Fruit fly (Drosophila melanogaster): ENCODE results near the gene CG6163.

Gene CG6163

DNA sequence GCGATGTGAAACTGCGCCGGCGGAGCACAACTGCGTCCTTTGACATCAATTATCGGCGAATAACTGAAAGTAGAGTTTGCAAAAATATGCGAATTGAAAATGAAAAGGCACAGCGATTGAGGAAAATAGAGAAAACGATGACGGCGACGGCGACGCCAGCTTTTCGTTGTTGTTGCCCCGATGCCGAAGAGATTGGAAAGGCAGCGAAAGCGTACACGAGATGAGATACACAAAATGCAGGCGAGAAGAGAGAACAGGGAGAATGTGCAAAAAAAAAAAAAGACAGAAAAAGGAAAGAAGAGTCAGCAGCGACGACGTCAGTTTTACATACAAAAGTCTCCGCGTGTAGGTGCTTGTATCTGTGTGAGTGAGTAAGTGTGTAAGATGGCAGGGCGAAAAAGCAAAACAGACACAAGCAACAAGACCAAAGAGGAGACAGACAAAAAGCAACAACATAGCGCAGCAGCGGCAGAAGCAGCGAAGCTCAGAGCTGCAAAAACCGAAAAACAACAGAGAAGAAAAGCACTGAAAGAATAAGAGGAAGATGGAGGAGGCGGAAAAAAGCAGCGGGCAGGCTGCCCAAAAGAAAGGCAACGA is at the start of gene CG6163:
TSS of gene CG6163 (minus strand) at position 51 of the 597 bp plus-strand sequence.
- TF ChIP-seq CG9948 (tag; optimal IDR thresholded peaks at IDR 0.05) (no peak), D1 (tag; optimal IDR thresholded peaks at IDR 0.05) (no peak), CG34367 (tag; optimal IDR thresholded peaks at IDR 0.05) (peak; percentile 43), Pif1B (GFP tag; optimal IDR thresholded peaks at IDR 0.05) (peak; percentile 53), CG13204 (GFP tag; optimal IDR thresholded peaks at IDR 0.05) (peak; percentile 76), CG8159 (tag; optimal IDR thresholded peaks at IDR 0.05) (peak; percentile 33), Snoo (tag; optimal IDR thresholded peaks at IDR 0.05) (peak; percentile 7), CG10348 (GFP tag; IDR thresholded peaks at IDR 0.05) (no peak), Ets98B (GFP tag; IDR thresholded peaks at IDR 0.05) (peak; percentile 22; the same call in 1 of the 2 replicates), CG4496 (GFP tag; IDR thresholded peaks at IDR 0.05) (peak; percentile 61; the same call in 2 of the 3 replicates), gl (tag; optimal IDR thresholded peaks at IDR 0.05) (peak; percentile 65), CG12605 (GFP tag; IDR thresholded peaks at IDR 0.05) (peak; percentile 57; the same call in 1 of the 2 replicates), EcR (GFP tag; optimal IDR thresholded peaks at IDR 0.05) (peak; percentile 4), CG15710 (tag; optimal IDR thresholded peaks at IDR 0.05) (peak; percentile 42), CG14655 (GFP tag; optimal IDR thresholded peaks at IDR 0.05) (no peak), CG32121 (GFP tag; IDR thresholded peaks at IDR 0.05) (no peak), rn (GFP tag; IDR thresholded peaks at IDR 0.05) (no peak), CG17806 (tag; optimal IDR thresholded peaks at IDR 0.05) (peak; percentile 42), CG8301 (tag; optimal IDR thresholded peaks at IDR 0.05) (no peak), Pif1A (GFP tag; optimal IDR thresholded peaks at IDR 0.05) (peak; percentile 48), fd96Ca (GFP tag; IDR thresholded peaks at IDR 0.05) (no peak)

DNA sequence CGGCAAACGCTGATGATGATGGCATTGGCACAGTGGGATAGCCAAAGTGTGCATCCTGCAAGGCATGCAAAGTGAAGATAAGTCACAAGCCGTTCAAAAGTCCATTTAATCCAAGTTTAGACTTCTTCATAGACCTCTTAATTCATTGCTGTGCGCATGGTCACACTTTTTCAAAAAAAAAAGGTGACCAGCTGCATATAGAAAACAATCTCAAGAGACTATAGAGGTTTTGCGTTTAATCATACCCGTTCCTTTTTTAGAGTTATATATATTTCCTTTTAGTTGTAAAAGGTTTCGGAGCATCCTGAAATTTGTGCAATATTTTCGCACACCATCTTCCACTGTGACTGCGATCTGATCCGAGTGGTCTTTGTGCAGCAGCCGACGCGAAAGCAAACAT is 49.8 kb upstream of the CG6163 start:
- no peak for TF ChIP-seq EcR (GFP tag; optimal IDR thresholded peaks at IDR 0.05)
- TF ChIP-seq CG32121 (GFP tag; IDR thresholded peaks at IDR 0.05), result no peak
- TF ChIP-seq CG9948 (tag; optimal IDR thresholded peaks at IDR 0.05), result no peak
- TF ChIP-seq CG12605 (GFP tag; IDR thresholded peaks at IDR 0.05), result no peak
- TF ChIP-seq CG34367 (tag; optimal IDR thresholded peaks at IDR 0.05), result no peak
- TF ChIP-seq CG13204 (GFP tag; optimal IDR thresholded peaks at IDR 0.05), result no peak
- TF ChIP-seq CG15710 (tag; optimal IDR thresholded peaks at IDR 0.05), result peak; percentile 34
- TF ChIP-seq D1 (tag; optimal IDR thresholded peaks at IDR 0.05), result no peak
- no peak for TF ChIP-seq CG4496 (GFP tag; IDR thresholded peaks at IDR 0.05)
- TF ChIP-seq Ets98B (GFP tag; IDR thresholded peaks at IDR 0.05), result no peak
- TF ChIP-seq Snoo (tag; optimal IDR thresholded peaks at IDR 0.05), result peak; percentile 26
- peak; percentile 32; the same call in 1 of the 3 replicates for TF ChIP-seq fd96Ca (GFP tag; IDR thresholded peaks at IDR 0.05)
- peak; percentile 49 for TF ChIP-seq CG14655 (GFP tag; optimal IDR thresholded peaks at IDR 0.05)
- no peak for TF ChIP-seq CG10348 (GFP tag; IDR thresholded peaks at IDR 0.05)
- TF ChIP-seq CG8159 (tag; optimal IDR thresholded peaks at IDR 0.05), result peak; percentile 46
- no peak for TF ChIP-seq Pif1B (GFP tag; optimal IDR thresholded peaks at IDR 0.05)
- peak; percentile 39 for TF ChIP-seq CG8301 (tag; optimal IDR thresholded peaks at IDR 0.05)
- no peak for TF ChIP-seq gl (tag; optimal IDR thresholded peaks at IDR 0.05)
- no peak for TF ChIP-seq rn (GFP tag; IDR thresholded peaks at IDR 0.05)

DNA sequence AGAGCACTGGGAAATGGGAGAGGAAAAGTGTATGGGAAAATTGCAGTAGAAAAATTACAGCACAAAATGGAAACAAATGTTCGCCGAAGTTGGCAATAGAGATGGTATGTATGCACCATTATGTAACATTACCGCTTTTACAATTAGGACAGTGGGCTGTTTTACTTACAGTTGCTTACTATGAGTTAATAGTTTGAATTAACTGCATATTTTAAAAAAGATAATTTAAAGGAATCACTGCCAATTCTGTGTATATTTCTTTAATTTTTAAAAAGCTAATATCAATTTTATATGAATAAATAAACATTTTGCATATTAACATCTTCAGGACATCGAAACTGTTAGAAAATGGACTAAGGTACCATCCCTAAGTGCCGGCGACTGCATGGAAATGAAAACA is 49.0 kb upstream of the CG6163 start:
- TF ChIP-seq CG8159 (tag; optimal IDR thresholded peaks at IDR 0.05) (no peak), rn (GFP tag; IDR thresholded peaks at IDR 0.05) (no peak), CG14655 (GFP tag; optimal IDR thresholded peaks at IDR 0.05) (no peak), Pif1B (GFP tag; optimal IDR thresholded peaks at IDR 0.05) (no peak), gl (tag; optimal IDR thresholded peaks at IDR 0.05) (no peak), CG15710 (tag; optimal IDR thresholded peaks at IDR 0.05) (no peak), CG17806 (tag; optimal IDR thresholded peaks at IDR 0.05) (no peak), CG12605 (GFP tag; IDR thresholded peaks at IDR 0.05) (no peak), D1 (tag; optimal IDR thresholded peaks at IDR 0.05) (no peak), CG8301 (tag; optimal IDR thresholded peaks at IDR 0.05) (no peak), CG4496 (GFP tag; IDR thresholded peaks at IDR 0.05) (no peak), CG9948 (tag; optimal IDR thresholded peaks at IDR 0.05) (no peak), EcR (GFP tag; optimal IDR thresholded peaks at IDR 0.05) (no peak), Pif1A (GFP tag; optimal IDR thresholded peaks at IDR 0.05) (no peak), CG13204 (GFP tag; optimal IDR thresholded peaks at IDR 0.05) (no peak), CG34367 (tag; optimal IDR thresholded peaks at IDR 0.05) (no peak)

DNA sequence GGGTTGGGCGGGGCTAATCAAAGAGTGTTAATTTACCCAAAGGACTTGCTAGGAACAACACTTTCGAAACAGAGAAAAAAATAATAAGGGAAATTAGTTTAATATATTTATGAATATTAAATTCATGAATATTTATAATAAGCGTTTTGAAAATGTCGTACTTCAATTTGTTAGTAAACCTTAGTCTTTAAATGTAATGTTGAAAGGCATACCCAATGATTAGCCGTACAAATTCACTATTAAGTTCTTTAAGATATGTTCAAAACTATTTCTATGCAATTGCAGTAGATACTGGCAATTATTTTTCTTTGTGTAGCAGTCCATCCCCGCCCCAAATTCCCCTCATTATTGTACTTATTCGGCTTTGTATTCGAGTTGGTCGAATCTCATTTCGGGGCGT is 45.8 kb upstream of the CG6163 start:
- no peak for TF ChIP-seq Pif1A (GFP tag; optimal IDR thresholded peaks at IDR 0.05)
- TF ChIP-seq gl (tag; optimal IDR thresholded peaks at IDR 0.05), result no peak
- no peak for TF ChIP-seq Pif1B (GFP tag; optimal IDR thresholded peaks at IDR 0.05)
- no peak for TF ChIP-seq Ets98B (GFP tag; IDR thresholded peaks at IDR 0.05)
- TF ChIP-seq CG32121 (GFP tag; IDR thresholded peaks at IDR 0.05), result no peak
- TF ChIP-seq rn (GFP tag; IDR thresholded peaks at IDR 0.05), result no peak
- TF ChIP-seq fd96Ca (GFP tag; IDR thresholded peaks at IDR 0.05), result no peak
- no peak for TF ChIP-seq CG14655 (GFP tag; optimal IDR thresholded peaks at IDR 0.05)
- TF ChIP-seq CG13204 (GFP tag; optimal IDR thresholded peaks at IDR 0.05), result no peak
- TF ChIP-seq CG12605 (GFP tag; IDR thresholded peaks at IDR 0.05), result no peak
- no peak for TF ChIP-seq CG34367 (tag; optimal IDR thresholded peaks at IDR 0.05)
- no peak for TF ChIP-seq CG15710 (tag; optimal IDR thresholded peaks at IDR 0.05)
- TF ChIP-seq CG8301 (tag; optimal IDR thresholded peaks at IDR 0.05), result no peak
- TF ChIP-seq CG10348 (GFP tag; IDR thresholded peaks at IDR 0.05), result no peak

DNA sequence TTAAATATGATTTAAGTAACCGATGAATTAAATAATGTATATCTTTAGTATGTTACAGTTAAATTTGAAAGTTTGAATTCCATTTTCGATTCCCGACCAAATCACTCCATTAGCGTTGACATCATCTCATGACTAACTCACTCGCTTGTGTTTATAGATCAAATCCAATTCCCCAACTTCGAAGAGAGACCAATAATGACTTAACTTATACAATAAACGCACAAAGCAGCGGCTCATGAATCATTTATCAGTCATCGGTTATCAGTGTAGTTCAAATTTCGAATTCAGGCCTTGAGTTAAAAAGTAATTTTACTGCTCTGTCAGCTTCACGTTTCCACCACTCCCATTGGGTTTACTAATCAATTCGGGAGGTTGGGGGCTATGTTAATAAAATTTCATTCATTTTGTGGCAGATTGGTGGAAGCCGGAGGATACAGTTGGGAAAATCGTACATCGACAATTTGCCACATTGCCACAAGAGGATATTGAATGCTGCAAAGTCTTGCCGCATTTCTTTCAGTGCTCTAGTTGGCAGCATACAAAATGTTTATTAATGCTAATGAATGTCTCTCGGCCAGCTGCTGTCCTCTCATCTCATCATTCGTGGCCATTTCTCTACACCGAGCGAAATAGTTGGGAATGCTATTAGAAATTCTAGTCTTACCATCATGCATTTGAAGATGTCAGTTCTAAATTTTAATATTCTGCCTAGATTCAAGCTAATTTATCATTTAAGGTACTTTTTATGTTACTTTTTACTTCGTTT is 43.8 kb upstream of the CG6163 start:
- TF ChIP-seq CG14655 (GFP tag; optimal IDR thresholded peaks at IDR 0.05) (peak; percentile 23), CG32121 (GFP tag; IDR thresholded peaks at IDR 0.05) (no peak)

Measured in whole organism, pupa.